Worm (Caenorhabditis elegans) whole organism, dauer: ENCODE data around the gene bnc-1.

Experiments used
- unc-62 ChIP-seq: sonication (generic microtip); optimal IDR thresholded peaks from 2 replicates; lab custom pipeline; 2017; ENCODE audit warnings: missing biosample characterization, missing genetic modification reagents, missing genetic modification characterization

Gene bnc-1

DNA sequence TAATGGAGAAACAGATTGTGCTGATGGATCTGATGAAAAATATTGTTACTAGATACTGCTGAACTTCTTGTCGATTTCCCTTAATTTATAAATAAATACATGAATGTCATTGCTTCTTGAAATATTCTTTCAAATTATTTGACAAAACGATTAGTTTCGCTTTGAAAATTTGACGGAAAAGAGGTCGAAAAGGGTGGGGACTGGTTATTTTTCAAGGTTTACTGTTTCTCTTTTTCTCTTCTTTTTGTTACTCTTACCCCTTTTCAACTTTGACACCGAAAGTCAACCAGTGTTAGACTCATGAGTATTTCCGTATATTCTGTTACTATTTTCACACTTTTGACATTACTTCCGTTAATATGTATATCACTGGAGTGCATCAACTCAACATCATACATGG lies 21.5 kb downstream of the bnc-1 start, which contains the start of gene T04H1.12:
TSS of gene T04H1.12 (plus strand) at position 301 of the 400 bp plus-strand sequence.
- TF ChIP-seq unc-62 (GFP tag; lab: Kevin White, UChicago) = no peak

DNA sequence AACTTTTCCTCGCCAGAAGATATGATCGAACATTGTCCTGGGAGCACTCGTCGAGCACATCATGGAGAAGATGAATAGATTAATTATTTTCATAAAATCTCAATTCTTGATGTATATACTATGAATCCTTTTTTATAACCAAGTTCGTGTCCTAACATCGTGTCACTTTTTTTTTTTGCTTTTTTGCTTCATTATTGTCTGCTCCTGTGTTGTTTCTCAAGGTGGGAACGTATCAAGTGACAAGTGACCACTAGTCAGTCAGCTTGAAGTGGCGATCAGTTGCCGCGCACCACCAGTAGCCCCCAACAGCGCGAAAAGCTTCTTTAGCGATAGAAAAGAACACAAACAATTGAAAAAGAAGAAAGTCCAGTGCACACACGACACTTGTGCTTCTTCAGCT lies 24.6 kb downstream of the bnc-1 start, which contains the start of gene lrx-1:
TSS of gene lrx-1 (plus strand) at position 301 of the 400 bp plus-strand sequence.
- no peak for TF ChIP-seq unc-62 (GFP tag; lab: Kevin White, UChicago)

DNA sequence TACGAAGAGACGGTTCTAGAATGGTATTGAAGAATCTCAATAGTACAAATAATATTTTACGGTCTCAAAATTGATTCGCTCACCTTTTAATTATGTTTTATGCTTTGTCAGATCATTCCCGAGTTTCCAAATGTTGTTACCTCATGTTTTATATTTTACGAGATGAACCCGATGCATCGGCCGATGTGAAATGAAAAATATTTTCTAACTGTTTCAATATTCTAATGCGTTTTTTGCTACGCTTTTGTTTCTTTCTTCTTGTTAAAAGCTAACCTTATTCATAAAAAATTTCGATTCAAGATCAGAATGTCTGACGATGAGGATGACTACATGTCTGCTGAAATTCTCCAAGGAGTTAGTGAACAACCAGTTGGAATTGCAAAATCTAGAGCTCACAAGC lies 25.8 kb downstream of the bnc-1 start, which contains the start of gene T04H1.5:
TSS of gene T04H1.5 (plus strand) at position 301 of the 400 bp plus-strand sequence.
- TF ChIP-seq unc-62 (GFP tag; lab: Kevin White, UChicago) = no peak

DNA sequence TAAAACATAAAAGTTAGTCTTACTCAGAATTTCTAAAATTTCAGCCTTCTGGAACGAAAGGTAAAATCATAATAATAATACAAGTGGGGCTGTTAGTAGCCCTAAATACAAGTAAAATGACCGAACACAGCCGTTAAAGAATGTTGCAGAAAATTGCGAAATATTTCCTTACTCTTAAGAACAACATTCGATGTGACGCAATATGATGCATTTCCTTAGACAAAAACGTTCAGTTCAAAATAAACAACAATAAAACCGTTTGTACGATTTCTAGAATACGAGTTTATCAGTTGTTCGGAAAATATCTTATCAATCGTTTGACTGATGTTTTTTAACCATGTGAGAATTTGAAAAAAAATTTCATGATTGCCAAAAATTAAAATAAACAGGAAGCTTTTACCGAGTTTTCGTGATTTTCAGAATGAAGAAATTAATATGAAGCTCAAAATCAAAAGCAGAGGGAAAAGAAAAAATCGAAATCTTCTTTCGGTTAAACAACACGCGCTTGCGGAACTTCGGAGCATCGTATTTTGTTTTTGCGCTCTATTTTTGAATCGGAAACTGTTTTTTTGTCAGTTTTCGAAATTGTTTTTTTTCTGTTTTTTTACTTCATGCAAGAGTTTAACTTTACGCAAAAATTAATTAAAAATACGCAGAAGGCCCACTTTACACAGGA lies 30.9 kb downstream of the bnc-1 start:
- TF ChIP-seq unc-62 (GFP tag; lab: Kevin White, UChicago) = no peak

DNA sequence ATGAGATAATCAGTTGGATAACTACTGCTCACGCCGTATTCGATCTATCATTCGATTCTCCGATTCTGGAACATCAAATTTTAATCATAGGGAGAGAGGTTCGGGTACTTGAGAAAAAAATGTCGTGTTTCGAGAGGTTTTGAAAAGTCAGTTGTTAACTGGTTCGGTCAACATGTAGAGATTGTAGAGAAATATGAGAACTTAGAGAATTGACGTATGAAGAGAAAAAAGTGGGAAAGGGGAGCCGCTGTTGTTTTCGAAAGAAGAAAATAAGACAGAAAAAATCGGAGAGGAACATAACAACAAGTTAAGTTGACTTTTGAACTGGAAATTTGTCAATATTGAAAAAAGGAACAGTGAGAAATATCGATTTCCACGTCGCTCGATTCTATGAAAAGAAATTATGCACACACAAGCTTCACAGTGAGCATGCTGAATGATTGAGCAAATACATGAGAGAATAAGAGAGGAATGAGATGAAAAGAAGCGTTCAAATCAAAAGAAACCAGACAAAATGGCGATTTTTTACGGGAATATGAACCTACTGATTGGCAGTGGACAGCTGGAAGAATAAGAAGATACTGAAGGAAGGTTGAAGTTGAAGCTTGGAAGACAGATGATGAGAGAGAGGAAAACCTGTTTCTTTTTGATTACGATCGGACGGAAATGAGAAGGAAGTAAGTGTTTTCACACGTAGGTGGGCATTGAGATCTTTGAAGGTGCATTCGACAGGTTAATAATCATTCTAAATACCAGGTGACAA lies 31.7 kb downstream of the bnc-1 start, which contains the start of the genes T04H1.13, slfl-5 and rad-50:
TSS of gene T04H1.13 (minus strand) at position 51 of the 763 bp plus-strand sequence.
TSS of gene slfl-5 (minus strand) at position 65 of the 763 bp plus-strand sequence.
TSS of gene rad-50 (plus strand) at position 667 of the 763 bp plus-strand sequence.
- no peak for TF ChIP-seq unc-62 (GFP tag; lab: Kevin White, UChicago)

DNA sequence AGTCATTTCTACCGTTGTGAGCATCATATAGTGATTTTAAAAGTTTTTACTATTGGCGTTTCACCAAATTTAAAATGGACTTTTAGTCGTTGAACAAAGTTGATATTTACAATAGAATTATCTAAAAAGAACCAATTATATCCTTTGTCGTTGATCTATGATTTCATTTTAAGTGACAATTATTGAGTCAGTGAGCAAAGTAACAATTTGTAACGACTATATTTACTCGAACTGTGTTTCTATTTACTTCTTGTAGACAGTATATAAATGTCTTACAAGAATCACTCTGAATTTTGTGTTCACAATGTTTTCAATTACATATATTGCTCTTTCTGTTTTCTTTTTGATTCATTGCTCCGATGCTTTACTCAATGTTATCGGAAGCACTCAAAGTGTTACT lies 35.7 kb downstream of the bnc-1 start, which contains the start of gene ttr-22:
TSS of gene ttr-22 (plus strand) at position 301 of the 400 bp plus-strand sequence.
- TF ChIP-seq unc-62 (GFP tag; lab: Kevin White, UChicago) = no peak

DNA sequence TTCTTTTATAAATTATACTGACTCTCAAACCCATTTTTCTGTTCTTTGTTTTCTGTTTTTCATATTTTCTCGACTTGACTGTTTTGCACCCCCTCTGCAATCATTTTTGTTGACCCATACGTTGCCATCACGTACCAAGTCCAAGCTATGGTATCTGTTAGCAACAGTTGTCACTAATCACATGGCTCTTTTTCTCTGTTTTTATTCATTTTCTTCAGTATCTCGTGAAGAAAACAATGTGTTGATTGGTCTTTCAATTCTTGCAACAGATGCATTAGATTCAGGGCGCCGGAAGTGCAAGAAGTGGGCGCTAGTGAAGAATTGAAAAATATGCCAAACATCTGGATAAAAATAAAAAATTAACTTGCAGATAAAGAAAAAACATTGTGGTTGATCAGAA lies 41.3 kb downstream of the bnc-1 start:
- no peak for TF ChIP-seq unc-62 (GFP tag; lab: Kevin White, UChicago)

DNA sequence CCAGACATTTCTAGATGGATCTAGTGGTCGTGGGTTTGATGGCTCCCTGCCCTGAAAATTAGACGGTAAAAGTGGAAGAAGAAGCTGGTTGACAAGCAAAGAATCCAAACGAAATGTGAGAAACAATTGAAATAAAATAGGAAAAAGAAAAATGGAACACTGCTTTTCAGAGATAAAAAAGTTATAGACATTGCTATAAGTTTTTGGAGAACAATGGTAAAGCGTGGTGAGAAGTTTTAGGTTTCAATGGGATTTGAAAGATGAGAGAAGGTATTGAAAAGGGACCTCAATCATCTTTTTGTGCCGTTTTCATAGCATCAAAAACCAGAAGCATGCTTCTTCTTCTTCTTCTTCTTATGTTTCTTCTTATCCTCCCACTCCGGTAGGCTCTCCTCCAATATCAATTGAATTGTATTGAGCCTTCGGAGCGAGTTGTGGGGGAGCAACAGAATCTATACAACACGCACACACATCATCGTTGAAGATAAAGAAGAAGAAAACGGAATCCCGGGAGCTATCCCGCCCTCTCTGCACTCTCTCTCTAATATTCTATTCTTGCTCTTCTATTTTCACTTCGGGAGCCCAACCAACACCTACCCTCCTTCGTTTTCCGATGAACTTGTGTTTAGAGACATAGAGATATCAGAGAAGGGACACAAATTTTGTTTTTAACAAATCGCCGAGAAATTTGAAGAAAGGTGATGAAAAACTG lies 42.4 kb downstream of the bnc-1 start, which contains the start of gene myo-3:
TSS of gene myo-3 (minus strand) at position 51 of the 712 bp plus-strand sequence.
- TF ChIP-seq unc-62 (GFP tag; lab: Kevin White, UChicago) = no peak

DNA sequence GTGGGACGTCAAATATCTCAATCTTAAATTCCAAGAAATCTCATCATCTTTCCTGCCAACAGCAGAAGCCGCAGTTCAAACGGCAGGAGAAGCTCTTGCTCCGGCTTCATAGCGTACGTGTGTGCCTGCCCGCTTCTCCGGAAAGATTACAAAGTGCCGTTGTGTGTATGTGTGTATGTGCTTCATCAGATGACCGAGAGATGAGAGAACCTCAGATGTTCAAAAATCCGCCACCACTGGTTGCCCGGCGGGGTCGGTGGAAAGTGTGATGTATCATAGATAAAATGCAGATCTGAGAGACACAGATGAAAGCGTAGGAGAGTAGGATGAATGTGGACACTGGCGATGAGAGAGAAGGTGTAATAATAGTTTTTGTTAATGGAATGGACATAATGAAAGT lies 43.4 kb downstream of the bnc-1 start:
- TF ChIP-seq unc-62 (GFP tag; lab: Kevin White, UChicago) = no peak
